Worm (Caenorhabditis elegans) whole organism, late embryonic: Measurements from ENCODE around the gene fbxa-59.

Experiments used
- C08G9.2 ChIP-seq: sonication (generic microtip); optimal IDR thresholded peaks from 2 replicates; lab custom pipeline; 2016; ENCODE audit warnings: mild to moderate bottlenecking, missing genetic modification characterization, moderate library complexity, missing compliant biosample characterization
- K09A11.1 ChIP-seq: sonication (generic microtip); optimal IDR thresholded peaks from 2 replicates; lab custom pipeline; 2017; ENCODE audit warnings: antibody characterized with exemption, mild to moderate bottlenecking, missing genetic modification characterization, missing compliant biosample characterization; ENCODE audit not compliant: insufficient read depth
- Y22D7AL.16 ChIP-seq: sonication (generic microtip); optimal IDR thresholded peaks from 2 replicates; lab custom pipeline; 2016; ENCODE audit warnings: missing genetic modification characterization, missing compliant biosample characterization
- ceh-14 ChIP-seq: sonication (generic microtip); optimal IDR thresholded peaks from 2 replicates; lab custom pipeline; 2016; ENCODE audit warnings: missing genotype, missing genetic modification characterization, missing compliant biosample characterization
- ceh-18 ChIP-seq: sonication (generic microtip); optimal IDR thresholded peaks from 2 replicates; lab custom pipeline; 2016; ENCODE audit warnings: missing genetic modification characterization, missing compliant biosample characterization
- ceh-19 ChIP-seq: fragments of 200-800 bp; sonication (Bioruptor generic); optimal IDR thresholded peaks from 2 replicates; lab custom pipeline; 2018; ENCODE audit warnings: mild to moderate bottlenecking, missing genetic modification characterization, missing compliant biosample characterization
- ceh-22 ChIP-seq: sonication (generic microtip); optimal IDR thresholded peaks from 2 replicates; lab custom pipeline; 2017; ENCODE audit warnings: missing biosample characterization, missing genetic modification characterization
- ceh-31 ChIP-seq: sonication (generic microtip); optimal IDR thresholded peaks from 2 replicates; lab custom pipeline; 2016; ENCODE audit warnings: missing genetic modification characterization, missing compliant biosample characterization
- ceh-34 ChIP-seq: sonication (generic microtip); optimal IDR thresholded peaks from 2 replicates; lab custom pipeline; 2016; ENCODE audit warnings: mild to moderate bottlenecking, missing genetic modification characterization, missing compliant biosample characterization
- ceh-48 ChIP-seq: sonication (generic microtip); optimal IDR thresholded peaks from 2 replicates; lab custom pipeline; 2016; ENCODE audit warnings: missing genetic modification characterization, inconsistent platforms, missing compliant biosample characterization
- ceh-9 ChIP-seq: sonication (generic microtip); optimal IDR thresholded peaks from 2 replicates; lab custom pipeline; 2016; ENCODE audit warnings: mild to moderate bottlenecking, missing genetic modification characterization, inconsistent platforms, missing compliant biosample characterization
- elt-2 ChIP-seq: sonication (generic microtip); optimal IDR thresholded peaks from 2 replicates; lab custom pipeline; 2016; ENCODE audit warnings: missing genetic modification reagents, missing genetic modification characterization, missing compliant biosample characterization
- elt-4 ChIP-seq: sonication (generic microtip); optimal IDR thresholded peaks from 2 replicates; lab custom pipeline; 2016; ENCODE audit warnings: missing genetic modification characterization, missing compliant biosample characterization
- ets-4 ChIP-seq: sonication (generic microtip); optimal IDR thresholded peaks from 2 replicates; lab custom pipeline; 2016; ENCODE audit warnings: missing genetic modification characterization, missing compliant biosample characterization
- fkh-6 ChIP-seq: sonication (generic microtip); optimal IDR thresholded peaks from 2 replicates; lab custom pipeline; 2016; ENCODE audit warnings: missing genetic modification characterization, missing compliant biosample characterization
- gmeb-2 ChIP-seq: sonication (generic microtip); optimal IDR thresholded peaks from 2 replicates; lab custom pipeline; 2016; ENCODE audit warnings: missing genetic modification characterization, inconsistent platforms, missing compliant biosample characterization
- hlh-30 ChIP-seq: sonication (generic microtip); optimal IDR thresholded peaks from 2 replicates; lab custom pipeline; 2017; ENCODE audit warnings: antibody characterized with exemption, missing genetic modification characterization, missing compliant biosample characterization; ENCODE audit not compliant: insufficient read depth
- hlh-8 ChIP-seq: sonication (generic microtip); optimal IDR thresholded peaks from 2 replicates; lab custom pipeline; 2016; ENCODE audit warnings: missing genotype, missing genetic modification characterization, missing compliant biosample characterization
- lin-11 ChIP-seq: fragments of 200-800 bp; sonication (Bioruptor generic); optimal IDR thresholded peaks from 2 replicates; lab custom pipeline; 2018; ENCODE audit warnings: mild to moderate bottlenecking, missing genetic modification characterization, missing compliant biosample characterization
- madf-2 ChIP-seq: sonication (generic microtip); optimal IDR thresholded peaks from 2 replicates; lab custom pipeline; 2017; ENCODE audit warnings: missing genetic modification characterization, missing compliant biosample characterization
- mec-3 ChIP-seq: sonication (generic microtip); optimal IDR thresholded peaks from 2 replicates; lab custom pipeline; 2016; ENCODE audit warnings: borderline replicate concordance, missing genetic modification characterization, missing compliant biosample characterization
- nhr-11 ChIP-seq: fragments of 150-350 bp; optimal IDR thresholded peaks from 2 replicates; lab custom pipeline; 2014; ENCODE audit warnings: missing biosample characterization, missing genetic modification characterization
- npax-4 ChIP-seq: sonication (generic microtip); optimal IDR thresholded peaks from 2 replicates; lab custom pipeline; 2016; ENCODE audit warnings: missing genetic modification characterization, missing compliant biosample characterization
- pat-9 ChIP-seq: fragments of 200-800 bp; sonication (Bioruptor generic); optimal IDR thresholded peaks from 2 replicates; lab custom pipeline; 2018; ENCODE audit warnings: mild to moderate bottlenecking, missing genetic modification characterization, moderate library complexity, missing compliant biosample characterization
- pha-2 ChIP-seq: sonication (generic microtip); optimal IDR thresholded peaks from 2 replicates; lab custom pipeline; 2017; ENCODE audit warnings: mild to moderate bottlenecking, missing genetic modification characterization, missing compliant biosample characterization
- pros-1 ChIP-seq: fragments of 150-350 bp; optimal IDR thresholded peaks from 2 replicates; lab custom pipeline; 2014; ENCODE audit warnings: missing biosample characterization, missing genetic modification reagents, missing genetic modification characterization
- ref-2 ChIP-seq: sonication (generic microtip); optimal IDR thresholded peaks from 2 replicates; lab custom pipeline; 2016; ENCODE audit warnings: missing genetic modification characterization, missing compliant biosample characterization
- sdc-2 ChIP-seq: sonication (generic microtip); optimal IDR thresholded peaks from 2 replicates; lab custom pipeline; 2016; ENCODE audit warnings: missing genotype, missing genetic modification characterization, missing compliant biosample characterization
- sox-2 ChIP-seq: fragments of 200-800 bp; sonication (Bioruptor generic); IDR thresholded peaks from 2 replicates; pipeline ENCODE4 v1.3.6; 2022; ENCODE audit warnings: missing genetic modification reagents, missing genetic modification characterization, missing compliant biosample characterization
- tbx-2 ChIP-seq: sonication (generic microtip); optimal IDR thresholded peaks from 2 replicates; lab custom pipeline; 2016; ENCODE audit warnings: missing genetic modification characterization, missing compliant biosample characterization
- tbx-7 ChIP-seq: sonication (generic microtip); optimal IDR thresholded peaks from 2 replicates; lab custom pipeline; 2016; ENCODE audit warnings: missing genotype, missing genetic modification characterization, missing compliant biosample characterization
- ttx-3 ChIP-seq: sonication (generic microtip); optimal IDR thresholded peaks from 2 replicates; lab custom pipeline; 2016; ENCODE audit warnings: missing genetic modification reagents, missing genetic modification characterization, missing compliant biosample characterization
- unc-3 ChIP-seq, 2 experiments: fragments of 200-800 bp in 1 of 2; sonication (Bioruptor generic) in 1 of 2; sonication (generic microtip) in 1 of 2; conservative IDR thresholded peaks in 1 of 2; optimal IDR thresholded peaks in 1 of 2; 2 replicates each; pipeline versions ENCODE4 v1.3.6 to Lab custom; 2016 to 2022; ENCODE audit warnings: missing compliant biosample characterization in 2 of 2, missing genetic modification characterization in 2 of 2, missing genetic modification reagents in 1 of 2
- unc-55 ChIP-seq: sonication (generic microtip); optimal IDR thresholded peaks from 2 replicates; lab custom pipeline; 2017; ENCODE audit warnings: missing biosample characterization, missing genetic modification reagents, missing genetic modification characterization
- unc-86 ChIP-seq: sonication (generic microtip); optimal IDR thresholded peaks from 2 replicates; lab custom pipeline; 2016; ENCODE audit warnings: missing genetic modification characterization, missing compliant biosample characterization
- zip-5 ChIP-seq: sonication (generic microtip); optimal IDR thresholded peaks from 2 replicates; lab custom pipeline; 2016; ENCODE audit warnings: missing genetic modification characterization, missing compliant biosample characterization

The fbxa-59 gene

DNA sequence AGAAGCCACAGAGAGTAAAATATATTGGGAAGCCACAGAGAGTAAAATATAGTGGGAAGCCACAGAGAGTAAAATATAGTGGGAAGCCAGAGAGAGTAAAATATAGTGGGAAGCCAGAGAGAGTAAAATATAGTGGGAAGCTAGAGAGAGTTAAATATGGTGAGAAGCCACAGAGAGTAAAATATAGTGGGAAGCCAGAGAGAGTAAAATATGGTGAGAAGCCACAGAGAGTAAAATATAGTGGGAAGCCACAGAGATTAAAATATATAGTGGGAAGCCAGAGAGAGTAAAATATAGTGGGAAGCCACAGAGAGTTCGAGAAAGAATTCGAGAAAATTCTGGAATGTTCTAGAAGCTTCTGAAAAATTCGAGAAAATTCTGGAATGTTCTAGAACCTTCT lies 11.9 kb downstream of the fbxa-59 start (continued):
- peak; percentile 97 for TF ChIP-seq tbx-2
- peak; percentile 76 for TF ChIP-seq mec-3 (tag; lab: Kevin White, UChicago)
- TF ChIP-seq gmeb-2 = peak; percentile 80
- peak; percentile 84 for TF ChIP-seq ceh-34 (tag; lab: Kevin White, UChicago)
- peak; percentile 97 for TF ChIP-seq elt-4 (tag; lab: Kevin White, UChicago)
- TF ChIP-seq fkh-6 (tag; lab: Kevin White, UChicago) = peak; percentile 90
- TF ChIP-seq unc-86 = peak; percentile 35
- peak; percentile 34 for TF ChIP-seq ceh-18 (tag; lab: Kevin White, UChicago)
- TF ChIP-seq ceh-31 (tag; lab: Kevin White, UChicago) = peak; percentile 81
- TF ChIP-seq npax-4 (tag; lab: Kevin White, UChicago) = peak; percentile 79
- peak; percentile 83 for TF ChIP-seq ets-4 (tag; lab: Kevin White, UChicago)

DNA sequence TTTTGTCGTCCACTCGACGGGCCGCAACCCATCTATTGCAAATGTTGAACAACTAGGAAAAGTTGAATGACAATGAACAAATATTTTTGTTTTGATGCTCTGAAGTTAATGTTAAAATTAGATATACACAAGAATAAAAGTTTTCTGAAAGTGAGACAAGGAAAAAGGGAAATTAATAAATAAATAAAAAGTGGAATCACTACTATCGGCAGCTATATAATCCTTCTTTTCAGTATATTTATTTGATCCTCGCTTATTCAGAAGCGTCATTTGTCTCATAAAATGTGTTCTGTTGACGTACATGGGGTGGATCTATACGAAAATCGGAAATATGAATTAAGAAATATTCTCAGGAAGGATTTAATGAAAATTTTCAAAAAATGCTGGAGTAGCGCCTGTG lies 17.1 kb downstream of the fbxa-59 start, which contains the start of gene pef-1:
TSS of gene pef-1 (minus strand) at position 101 of the 400 bp plus-strand sequence.
- no peak for TF ChIP-seq ceh-48 (tag; lab: Kevin White, UChicago)
- TF ChIP-seq fkh-6 (tag; lab: Kevin White, UChicago) = no peak
- TF ChIP-seq sdc-2 = no peak

ce11 chrIII:919322-919721 lies 24.0 kb downstream of the fbxa-59 start, which contains the start of gene F23H11.7:
F23H11.7 (minus strand) TSS chrIII:919422.
- no peak for TF ChIP-seq madf-2 (tag; lab: Kevin White, UChicago)
- no peak for TF ChIP-seq Y22D7AL.16 (tag; lab: Kevin White, UChicago)
- TF ChIP-seq sdc-2 = no peak
- no peak for TF ChIP-seq zip-5 (tag; lab: Kevin White, UChicago)
- TF ChIP-seq gmeb-2 = no peak
- no peak for TF ChIP-seq ceh-31 (tag; lab: Kevin White, UChicago)
- no peak for TF ChIP-seq hlh-30 (tag; lab: Kevin White, UChicago)
- TF ChIP-seq ets-4 (tag; lab: Kevin White, UChicago) = no peak
- no peak for TF ChIP-seq unc-55 (GFP tag; lab: Kevin White, UChicago)
- TF ChIP-seq elt-4 (tag; lab: Kevin White, UChicago) = no peak

DNA sequence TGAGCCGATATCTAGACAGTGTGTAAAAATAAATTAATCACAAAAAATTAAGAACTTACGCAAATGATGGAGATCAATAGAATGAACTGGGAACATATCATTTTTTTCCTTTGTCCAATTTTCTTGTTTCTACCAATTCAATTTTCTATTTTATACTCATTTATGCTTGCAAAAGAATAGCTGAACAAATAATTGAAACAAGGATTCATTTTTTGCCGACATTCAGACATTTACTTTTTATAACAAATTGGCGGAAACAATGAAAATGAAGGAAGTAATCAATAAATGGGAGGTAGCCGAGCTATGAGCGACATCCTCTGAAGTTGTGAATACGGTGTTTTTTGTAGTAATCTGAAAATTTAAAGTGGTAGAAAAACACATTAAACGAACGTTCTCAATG lies 26.4 kb downstream of the fbxa-59 start, which contains the start of gene idpp-13:
TSS of gene idpp-13 (minus strand) at position 101 of the 400 bp plus-strand sequence.
- TF ChIP-seq unc-55 (GFP tag; lab: Kevin White, UChicago) = no peak
- no peak for TF ChIP-seq elt-2 (tag; lab: Kevin White, UChicago)

DNA sequence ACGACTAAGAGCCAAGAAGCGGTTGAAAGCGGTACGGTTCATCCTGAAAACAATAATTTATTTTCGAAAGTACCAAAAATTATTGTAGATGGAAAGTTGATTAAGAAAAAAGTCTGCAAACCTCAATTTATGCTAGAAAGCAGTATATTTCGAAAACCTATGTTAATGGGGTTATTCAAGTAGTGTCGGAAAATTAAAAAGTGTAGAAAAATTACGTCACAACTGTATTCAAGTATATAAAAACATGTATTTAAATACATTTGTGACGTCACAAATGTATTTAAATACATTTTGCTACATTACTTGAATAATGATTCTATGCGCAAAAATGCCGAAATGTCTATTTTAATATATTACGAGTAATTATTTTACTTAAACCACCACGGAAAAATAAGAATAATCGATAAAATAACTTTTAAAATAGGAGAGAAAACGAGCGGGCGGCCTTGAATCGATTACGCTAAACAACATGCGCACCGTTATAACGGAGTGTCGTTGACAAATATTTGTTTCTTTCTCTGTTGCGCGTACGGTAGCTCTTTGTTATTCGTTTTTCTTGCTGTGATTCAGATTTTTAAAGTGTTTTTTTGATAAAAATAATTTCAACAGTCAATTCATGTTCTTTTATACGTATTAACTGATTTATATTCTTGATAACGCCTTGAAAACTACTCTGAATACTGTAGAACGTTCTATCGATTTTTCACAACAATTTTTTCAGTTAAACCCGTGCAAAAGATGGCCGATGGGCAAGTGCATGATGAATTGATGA lies 32.5 kb downstream of the fbxa-59 start, which contains the start of the genes F23H11.5 and bra-2:
TSS of gene F23H11.5 (minus strand) at position 51 of the 772 bp plus-strand sequence.
TSS of gene bra-2 (plus strand) at position 722 of the 772 bp plus-strand sequence.
- TF ChIP-seq unc-3 (GFP tag; conservative IDR thresholded peaks at IDR 0.05; lab: Robert Waterston, UW) = no peak
- TF ChIP-seq unc-3 (tag; optimal IDR thresholded peaks at IDR 0.05; lab: Kevin White, UChicago) = no peak
- TF ChIP-seq C08G9.2 = no peak
- no peak for TF ChIP-seq K09A11.1
- no peak for TF ChIP-seq pha-2 (tag; lab: Kevin White, UChicago)
- peak; percentile 57 for TF ChIP-seq ceh-48 (tag; lab: Kevin White, UChicago)
- TF ChIP-seq ceh-22 = no peak

DNA sequence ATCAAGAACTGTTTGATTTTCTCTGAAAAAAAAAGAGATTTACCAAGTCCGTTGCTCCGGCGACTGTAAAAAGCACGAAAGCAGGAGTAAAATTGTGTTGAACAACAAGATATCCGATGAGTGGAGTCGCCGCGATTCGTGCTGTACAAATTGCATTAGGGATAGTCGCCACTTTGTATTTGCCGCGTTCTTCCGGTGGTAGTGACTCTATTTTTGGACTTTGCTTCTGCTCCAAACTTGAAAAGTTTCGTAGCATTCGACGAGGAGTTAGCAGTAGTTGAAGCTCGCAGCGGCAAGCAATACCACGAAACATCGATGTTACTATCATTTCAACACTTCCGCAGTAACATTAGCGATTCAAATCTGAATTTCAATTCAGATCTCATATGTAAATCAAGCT lies 33.7 kb downstream of the fbxa-59 start, which contains the start of gene crls-1:
TSS of gene crls-1 (minus strand) at position 363 of the 400 bp plus-strand sequence.
- no peak for TF ChIP-seq ceh-14 (tag; lab: Kevin White, UChicago)
- no peak for TF ChIP-seq sox-2
- no peak for TF ChIP-seq pros-1 (tag; lab: Kevin White, UChicago)
- TF ChIP-seq ref-2 (tag; lab: Kevin White, UChicago) = no peak
- TF ChIP-seq lin-11 (tag; lab: Kevin White, UChicago) = no peak
- TF ChIP-seq ttx-3 (tag; lab: Kevin White, UChicago) = no peak
- no peak for TF ChIP-seq pat-9
- TF ChIP-seq ceh-22 = no peak
- no peak for TF ChIP-seq ceh-9 (tag; lab: Kevin White, UChicago)
- TF ChIP-seq ceh-19 (GFP tag; lab: Kevin White, UChicago) = no peak
- no peak for TF ChIP-seq pha-2 (tag; lab: Kevin White, UChicago)
- TF ChIP-seq nhr-11 (tag; lab: Kevin White, UChicago) = no peak
- no peak for TF ChIP-seq tbx-7
- TF ChIP-seq npax-4 (tag; lab: Kevin White, UChicago) = no peak
- no peak for TF ChIP-seq hlh-8
